Worm (Caenorhabditis elegans): ENCODE data around the gene Y50E8A.22.

DNA sequence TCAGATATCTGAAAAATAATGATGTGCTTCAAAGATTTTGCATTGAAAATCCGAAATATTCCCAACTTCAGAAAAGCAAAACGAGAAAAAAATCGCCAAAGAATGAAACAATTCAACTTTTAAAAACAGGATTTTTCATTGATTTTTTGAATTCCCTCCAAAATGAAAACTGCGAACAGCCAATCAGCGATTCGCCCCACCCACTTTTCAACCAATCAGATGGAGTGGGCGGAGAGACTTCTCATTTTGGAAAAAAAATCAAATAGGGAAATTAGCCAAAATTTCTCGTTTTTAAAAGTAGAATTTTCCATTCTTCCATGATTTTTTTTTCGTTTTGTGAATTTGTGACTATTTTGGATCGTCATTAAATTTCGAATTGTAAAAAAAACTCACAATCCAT, 35.9 kb upstream of the Y50E8A.22 start:
- TF ChIP-seq him-1 (tag; optimal IDR thresholded peaks at IDR 0.05) (no peak), W03F9.2 (tag; optimal IDR thresholded peaks at IDR 0.05) (no peak), dao-5 (tag; optimal IDR thresholded peaks at IDR 0.05) (no peak)

Data from whole organism, L4/young adult.